Fruit fly (Drosophila melanogaster): ENCODE measurements around the gene CG42245.

Gene CG42245

DNA sequence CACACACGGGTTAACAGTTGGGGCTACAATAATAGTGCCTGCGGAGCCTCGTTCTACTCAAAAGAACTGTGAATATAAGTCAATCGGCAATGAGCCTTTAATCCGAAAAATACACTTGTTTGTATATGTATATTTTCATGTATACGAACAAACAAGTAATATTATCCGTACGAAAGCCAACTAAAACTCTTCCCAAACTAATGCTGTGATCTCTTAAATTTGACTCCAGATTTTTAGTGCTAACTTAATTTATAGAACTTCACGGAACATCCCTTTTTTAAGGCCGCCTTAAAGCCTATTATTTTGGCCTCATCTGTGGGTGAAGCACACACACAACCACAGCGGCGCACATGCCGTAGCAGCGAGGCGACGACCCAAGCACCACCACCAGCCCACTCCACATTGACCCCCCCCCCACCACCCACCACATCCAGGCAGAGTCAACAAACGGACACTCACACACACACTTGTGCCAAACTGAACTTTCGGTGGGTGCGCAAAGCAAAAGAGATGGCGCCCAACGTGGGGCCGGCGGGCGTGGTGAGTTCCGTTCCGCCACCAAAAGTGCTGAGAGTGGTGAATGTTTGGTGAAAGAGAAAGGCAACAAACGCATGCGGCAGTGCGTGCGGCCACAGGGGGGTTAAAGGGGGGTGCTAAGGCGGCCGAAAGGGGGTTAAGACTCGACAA, 47.3 kb upstream of the CG42245 start (continued):
- peak; percentile 34; the same call in 1 of the 2 replicates for TF ChIP-seq ssp (GFP tag; IDR thresholded peaks at IDR 0.05)
- peak; percentile 66 for TF ChIP-seq crc (GFP tag; optimal IDR thresholded peaks at IDR 0.05)
- TF ChIP-seq MTF-1 (GFP tag; optimal IDR thresholded peaks at IDR 0.05; ENCODE audit: borderline replicate concordance): peak; percentile 29
- TF ChIP-seq Awh (GFP tag; IDR thresholded peaks at IDR 0.05): 0 out of 2 replicates have a peak, but pooled peaks have one; percentile 44
- TF ChIP-seq cato (GFP tag; optimal IDR thresholded peaks at IDR 0.05; ENCODE audit: borderline replicate concordance): peak; percentile 58
- no peak for TF ChIP-seq CG6765 (GFP tag; optimal IDR thresholded peaks at IDR 0.05)
- TF ChIP-seq bcd (GFP tag; optimal IDR thresholded peaks at IDR 0.05): peak; percentile 84
- TF ChIP-seq zf30C (GFP tag; optimal IDR thresholded peaks at IDR 0.05): no peak
- TF ChIP-seq Lhr (GFP tag; optimal IDR thresholded peaks at IDR 0.05): peak; percentile 47
- peak; percentile 75 for TF ChIP-seq CHES-1-like (GFP tag; optimal IDR thresholded peaks at IDR 0.05)
- TF ChIP-seq CG34422 (GFP tag; IDR thresholded peaks at IDR 0.05): peak; percentile 59; the same call in 1 of the 3 replicates
- TF ChIP-seq CG14667 (GFP tag; IDR thresholded peaks at IDR 0.05): peak; percentile 40; the same call in 1 of the 2 replicates
- 0 out of 2 replicates have a peak, but pooled peaks have one; percentile 18 for TF ChIP-seq CG13287 (GFP tag; IDR thresholded peaks at IDR 0.05; ENCODE audit: partially characterized antibody)
- TF ChIP-seq Spps (tag; optimal IDR thresholded peaks at IDR 0.05): peak; percentile 40
- TF ChIP-seq Ravus (GFP tag; IDR thresholded peaks at IDR 0.05): peak; percentile 27; the same call in 1 of the 2 replicates
- peak; percentile 93 for TF ChIP-seq CG11696 (GFP tag; IDR thresholded peaks at IDR 0.05)
- TF ChIP-seq CG7556 (GFP tag; optimal IDR thresholded peaks at IDR 0.05): peak; percentile 92
- no peak for TF ChIP-seq Dfd (GFP tag; optimal IDR thresholded peaks at IDR 0.05)
- peak; percentile 70 for TF ChIP-seq Fer3 (tag; optimal IDR thresholded peaks at IDR 0.05)
- no peak for TF ChIP-seq hkb (optimal IDR thresholded peaks at IDR 0.05)
- peak; percentile 82 for TF ChIP-seq hkb (GFP tag; IDR thresholded peaks at IDR 0.05)
- TF ChIP-seq CG2678 (tag; optimal IDR thresholded peaks at IDR 0.05): peak; percentile 93
- peak; percentile 62; the same call in 2 of the 3 replicates for TF ChIP-seq CG7357 (GFP tag; IDR thresholded peaks at IDR 0.05)
- TF ChIP-seq CG6272 (GFP tag; IDR thresholded peaks at IDR 0.05): 0 out of 2 replicates have a peak, but pooled peaks have one; percentile 41
- TF ChIP-seq kay (GFP tag; optimal IDR thresholded peaks at IDR 0.05): peak; percentile 42
- TF ChIP-seq esg (GFP tag; conservative IDR thresholded peaks at IDR 0.05): peak; percentile 66
- TF ChIP-seq CG14860 (GFP tag; IDR thresholded peaks at IDR 0.05; ENCODE audit: partially characterized antibody): no peak
- peak; percentile 89 for TF ChIP-seq nau (GFP tag; optimal IDR thresholded peaks at IDR 0.05)
- peak; percentile 44; the same call in 2 of the 3 replicates for TF ChIP-seq sr (GFP tag; IDR thresholded peaks at IDR 0.05)
- TF ChIP-seq ac (GFP tag; optimal IDR thresholded peaks at IDR 0.05): peak; percentile 38
- TF ChIP-seq Kr (GFP tag; optimal IDR thresholded peaks at IDR 0.05): no peak
- peak; percentile 65 for TF ChIP-seq fd3F (GFP tag; optimal IDR thresholded peaks at IDR 0.05)
- no peak for TF ChIP-seq NFAT (GFP tag; IDR thresholded peaks at IDR 0.05)
- TF ChIP-seq Nf-YB (GFP tag; optimal IDR thresholded peaks at IDR 0.05): peak; percentile 69
- TF ChIP-seq scrt (GFP tag; optimal IDR thresholded peaks at IDR 0.05): peak; percentile 69
- peak; percentile 62; the same call in 2 of the 3 replicates for TF ChIP-seq zfh1 (GFP tag; IDR thresholded peaks at IDR 0.05)
- TF ChIP-seq nmo (GFP tag; optimal IDR thresholded peaks at IDR 0.05): peak; percentile 90
- TF ChIP-seq gcm2 (GFP tag; optimal IDR thresholded peaks at IDR 0.05): no peak
- TF ChIP-seq CG12219 (GFP tag; optimal IDR thresholded peaks at IDR 0.05): peak; percentile 82
- TF ChIP-seq dati (GFP tag; IDR thresholded peaks at IDR 0.05): 0 out of 2 replicates have a peak, but pooled peaks have one; percentile 3
- peak; percentile 88 for TF ChIP-seq dysf (GFP tag; IDR thresholded peaks at IDR 0.05)
- no peak for TF ChIP-seq ftz-f1 (GFP tag; optimal IDR thresholded peaks at IDR 0.05)
- peak; percentile 90 for TF ChIP-seq Fer1 (GFP tag; optimal IDR thresholded peaks at IDR 0.05)
- TF ChIP-seq CG17361 (GFP tag; IDR thresholded peaks at IDR 0.05): peak; percentile 98
- TF ChIP-seq CG18599 (GFP tag; optimal IDR thresholded peaks at IDR 0.05): peak; percentile 92
- TF ChIP-seq CG6254 (GFP tag; optimal IDR thresholded peaks at IDR 0.05): peak; percentile 58
- no peak for TF ChIP-seq CG10959 (GFP tag; IDR thresholded peaks at IDR 0.05)
- peak; percentile 80 for TF ChIP-seq CG13775 (GFP tag; optimal IDR thresholded peaks at IDR 0.05)
- peak; percentile 58 for TF ChIP-seq CG15073 (GFP tag; optimal IDR thresholded peaks at IDR 0.05)
